Worm (Caenorhabditis elegans) whole organism, late embryonic: Measurements from ENCODE around the gene col-71.

Experiments
- C08G9.2 ChIP-seq: sonication (generic microtip); optimal IDR thresholded peaks from 2 replicates; lab custom pipeline; 2016; ENCODE audit warnings: mild to moderate bottlenecking, missing genetic modification characterization, moderate library complexity, missing compliant biosample characterization
- F13H6.1 ChIP-seq: sonication (generic microtip); optimal IDR thresholded peaks from 2 replicates; lab custom pipeline; 2016; ENCODE audit warnings: missing genetic modification characterization, missing compliant biosample characterization
- K09A11.1 ChIP-seq: sonication (generic microtip); optimal IDR thresholded peaks from 2 replicates; lab custom pipeline; 2017; ENCODE audit warnings: antibody characterized with exemption, mild to moderate bottlenecking, missing genetic modification characterization, missing compliant biosample characterization; ENCODE audit not compliant: insufficient read depth
- Y22D7AL.16 ChIP-seq: sonication (generic microtip); optimal IDR thresholded peaks from 2 replicates; lab custom pipeline; 2016; ENCODE audit warnings: missing genetic modification characterization, missing compliant biosample characterization
- ahr-1 ChIP-seq: sonication (generic microtip); optimal IDR thresholded peaks from 2 replicates; lab custom pipeline; 2016; ENCODE audit warnings: missing genetic modification characterization, missing compliant biosample characterization
- ceh-19 ChIP-seq: fragments of 200-800 bp; sonication (Bioruptor generic); optimal IDR thresholded peaks from 2 replicates; lab custom pipeline; 2018; ENCODE audit warnings: mild to moderate bottlenecking, missing genetic modification characterization, missing compliant biosample characterization
- ceh-22 ChIP-seq: sonication (generic microtip); optimal IDR thresholded peaks from 2 replicates; lab custom pipeline; 2017; ENCODE audit warnings: missing biosample characterization, missing genetic modification characterization
- ceh-24 ChIP-seq: sonication (generic microtip); optimal IDR thresholded peaks from 2 replicates; lab custom pipeline; 2016; ENCODE audit warnings: mild to moderate bottlenecking, missing genetic modification characterization, missing compliant biosample characterization
- ceh-31 ChIP-seq: sonication (generic microtip); optimal IDR thresholded peaks from 2 replicates; lab custom pipeline; 2016; ENCODE audit warnings: missing genetic modification characterization, missing compliant biosample characterization
- ceh-48 ChIP-seq: sonication (generic microtip); optimal IDR thresholded peaks from 2 replicates; lab custom pipeline; 2016; ENCODE audit warnings: missing genetic modification characterization, inconsistent platforms, missing compliant biosample characterization
- ceh-6 ChIP-seq: fragments of 200-800 bp; sonication (Bioruptor generic); optimal IDR thresholded peaks from 2 replicates; lab custom pipeline; 2018; ENCODE audit warnings: mild to moderate bottlenecking, missing genetic modification characterization, missing compliant biosample characterization
- ceh-9 ChIP-seq: sonication (generic microtip); optimal IDR thresholded peaks from 2 replicates; lab custom pipeline; 2016; ENCODE audit warnings: mild to moderate bottlenecking, missing genetic modification characterization, inconsistent platforms, missing compliant biosample characterization
- che-1 ChIP-seq: sonication (generic microtip); optimal IDR thresholded peaks from 2 replicates; lab custom pipeline; 2016; ENCODE audit warnings: mild to moderate bottlenecking, missing genetic modification characterization, missing compliant biosample characterization
- dve-1 ChIP-seq: sonication (generic microtip); optimal IDR thresholded peaks from 2 replicates; lab custom pipeline; 2017; ENCODE audit warnings: antibody characterized with exemption, mild to moderate bottlenecking, missing genetic modification characterization, missing compliant biosample characterization
- elt-4 ChIP-seq: sonication (generic microtip); optimal IDR thresholded peaks from 2 replicates; lab custom pipeline; 2016; ENCODE audit warnings: missing genetic modification characterization, missing compliant biosample characterization
- fax-1 ChIP-seq: sonication (generic microtip); optimal IDR thresholded peaks from 2 replicates; lab custom pipeline; 2016; ENCODE audit warnings: missing genotype, missing genetic modification characterization, missing compliant biosample characterization
- fkh-6 ChIP-seq: sonication (generic microtip); optimal IDR thresholded peaks from 2 replicates; lab custom pipeline; 2016; ENCODE audit warnings: missing genetic modification characterization, missing compliant biosample characterization
- gmeb-2 ChIP-seq: sonication (generic microtip); optimal IDR thresholded peaks from 2 replicates; lab custom pipeline; 2016; ENCODE audit warnings: missing genetic modification characterization, inconsistent platforms, missing compliant biosample characterization
- hlh-13 ChIP-seq: fragments of 200-800 bp; sonication (Bioruptor generic); optimal IDR thresholded peaks from 2 replicates; lab custom pipeline; 2018; ENCODE audit warnings: mild to moderate bottlenecking, missing genetic modification characterization, missing compliant biosample characterization
- hlh-15 ChIP-seq: sonication (generic microtip); optimal IDR thresholded peaks from 2 replicates; lab custom pipeline; 2016; ENCODE audit warnings: missing genetic modification characterization, missing compliant biosample characterization
- hlh-8 ChIP-seq: sonication (generic microtip); optimal IDR thresholded peaks from 2 replicates; lab custom pipeline; 2016; ENCODE audit warnings: missing genotype, missing genetic modification characterization, missing compliant biosample characterization
- lin-11 ChIP-seq: fragments of 200-800 bp; sonication (Bioruptor generic); optimal IDR thresholded peaks from 2 replicates; lab custom pipeline; 2018; ENCODE audit warnings: mild to moderate bottlenecking, missing genetic modification characterization, missing compliant biosample characterization
- madf-2 ChIP-seq: sonication (generic microtip); optimal IDR thresholded peaks from 2 replicates; lab custom pipeline; 2017; ENCODE audit warnings: missing genetic modification characterization, missing compliant biosample characterization
- mec-3 ChIP-seq: sonication (generic microtip); optimal IDR thresholded peaks from 2 replicates; lab custom pipeline; 2016; ENCODE audit warnings: borderline replicate concordance, missing genetic modification characterization, missing compliant biosample characterization
- nhr-11 ChIP-seq: fragments of 150-350 bp; optimal IDR thresholded peaks from 2 replicates; lab custom pipeline; 2014; ENCODE audit warnings: missing biosample characterization, missing genetic modification characterization
- nhr-232 ChIP-seq: sonication (generic microtip); optimal IDR thresholded peaks from 2 replicates; lab custom pipeline; 2016; ENCODE audit warnings: missing genetic modification characterization, missing compliant biosample characterization
- pag-3 ChIP-seq: sonication (generic microtip); optimal IDR thresholded peaks from 2 replicates; lab custom pipeline; 2016; ENCODE audit warnings: missing compliant biosample characterization, missing genetic modification characterization, borderline replicate concordance
- pat-9 ChIP-seq: fragments of 200-800 bp; sonication (Bioruptor generic); optimal IDR thresholded peaks from 2 replicates; lab custom pipeline; 2018; ENCODE audit warnings: mild to moderate bottlenecking, missing genetic modification characterization, moderate library complexity, missing compliant biosample characterization
- pax-1 ChIP-seq: fragments of 150-350 bp; optimal IDR thresholded peaks from 2 replicates; lab custom pipeline; 2014; ENCODE audit warnings: missing biosample characterization, missing genetic modification characterization
- pqm-1 ChIP-seq: sonication (generic microtip); optimal IDR thresholded peaks from 2 replicates; lab custom pipeline; 2016; ENCODE audit warnings: missing genetic modification characterization, missing compliant biosample characterization
- ref-2 ChIP-seq: sonication (generic microtip); optimal IDR thresholded peaks from 2 replicates; lab custom pipeline; 2016; ENCODE audit warnings: missing genetic modification characterization, missing compliant biosample characterization
- rnt-1 ChIP-seq: sonication (generic microtip); optimal IDR thresholded peaks from 2 replicates; lab custom pipeline; 2016; ENCODE audit warnings: missing genetic modification characterization, missing compliant biosample characterization
- sox-2 ChIP-seq: fragments of 200-800 bp; sonication (Bioruptor generic); IDR thresholded peaks from 2 replicates; pipeline ENCODE4 v1.3.6; 2022; ENCODE audit warnings: missing genetic modification reagents, missing genetic modification characterization, missing compliant biosample characterization
- sox-4 ChIP-seq: sonication (generic microtip); optimal IDR thresholded peaks from 2 replicates; lab custom pipeline; 2017; ENCODE audit warnings: mild to moderate bottlenecking, missing genetic modification characterization, inconsistent platforms, missing compliant biosample characterization
- syd-9 ChIP-seq: sonication (generic microtip); optimal IDR thresholded peaks from 2 replicates; lab custom pipeline; 2016; ENCODE audit warnings: mild to moderate bottlenecking, missing genetic modification characterization, moderate library complexity, missing compliant biosample characterization
- tbx-2 ChIP-seq: sonication (generic microtip); optimal IDR thresholded peaks from 2 replicates; lab custom pipeline; 2016; ENCODE audit warnings: missing genetic modification characterization, missing compliant biosample characterization
- tbx-7 ChIP-seq: sonication (generic microtip); optimal IDR thresholded peaks from 2 replicates; lab custom pipeline; 2016; ENCODE audit warnings: missing genotype, missing genetic modification characterization, missing compliant biosample characterization
- ttx-3 ChIP-seq: sonication (generic microtip); optimal IDR thresholded peaks from 2 replicates; lab custom pipeline; 2016; ENCODE audit warnings: missing genetic modification reagents, missing genetic modification characterization, missing compliant biosample characterization
- unc-3 ChIP-seq, 2 experiments: fragments of 200-800 bp in 1 of 2; sonication (Bioruptor generic) in 1 of 2; sonication (generic microtip) in 1 of 2; conservative IDR thresholded peaks in 1 of 2; optimal IDR thresholded peaks in 1 of 2; 2 replicates each; pipeline versions ENCODE4 v1.3.6 to Lab custom; 2016 to 2022; ENCODE audit warnings: missing compliant biosample characterization in 2 of 2, missing genetic modification characterization in 2 of 2, missing genetic modification reagents in 1 of 2
- unc-42 ChIP-seq: sonication (generic microtip); optimal IDR thresholded peaks from 2 replicates; lab custom pipeline; 2016; ENCODE audit warnings: missing genotype, missing genetic modification characterization, missing compliant biosample characterization
- unc-55 ChIP-seq: sonication (generic microtip); optimal IDR thresholded peaks from 2 replicates; lab custom pipeline; 2017; ENCODE audit warnings: missing biosample characterization, missing genetic modification reagents, missing genetic modification characterization
- unc-86 ChIP-seq: sonication (generic microtip); optimal IDR thresholded peaks from 2 replicates; lab custom pipeline; 2016; ENCODE audit warnings: missing genetic modification characterization, missing compliant biosample characterization

The col-71 gene

ce11 chrII:3547282-3547681 lies 44.9 kb upstream of the col-71 start (continued):
- TF ChIP-seq ahr-1 (tag; lab: Kevin White, UChicago) (no peak), fax-1 (no peak), gmeb-2 (no peak), mec-3 (tag; lab: Kevin White, UChicago) (peak; percentile 52), C08G9.2 (peak; percentile 51), ceh-9 (tag; lab: Kevin White, UChicago) (no peak)

ce11 chrII:3546381-3546931 lies 44.1 kb upstream of the col-71 start, which contains the start of gene apd-3:
TSS of gene apd-3 (minus strand) at chrII:3546431.
- TF ChIP-seq tbx-2 (tag; lab: Kevin White, UChicago) (no peak), ceh-22 (tag; lab: Kevin White, UChicago) (no peak), ceh-48 (tag; lab: Kevin White, UChicago) (no peak), ceh-31 (tag; lab: Kevin White, UChicago) (no peak), nhr-232 (no peak), ceh-24 (tag; lab: Kevin White, UChicago) (no peak), ttx-3 (tag; lab: Kevin White, UChicago) (no peak), syd-9 (tag; lab: Kevin White, UChicago) (no peak), nhr-11 (tag; lab: Kevin White, UChicago) (no peak), dve-1 (tag; lab: Kevin White, UChicago) (no peak), che-1 (tag; lab: Kevin White, UChicago) (no peak), hlh-15 (tag; lab: Kevin White, UChicago) (no peak), ceh-6 (GFP tag; lab: Kevin White, UChicago) (no peak), elt-4 (tag; lab: Kevin White, UChicago) (no peak), F13H6.1 (tag; lab: Kevin White, UChicago) (no peak), unc-55 (GFP tag; lab: Kevin White, UChicago) (no peak), Y22D7AL.16 (tag; lab: Kevin White, UChicago) (no peak), ref-2 (tag; lab: Kevin White, UChicago) (no peak), pag-3 (tag; lab: Kevin White, UChicago) (no peak), lin-11 (tag; lab: Kevin White, UChicago) (no peak)
- TF ChIP-seq, all 69 proteins: peak for 0

- TF ChIP-seq madf-2 (tag; lab: Kevin White, UChicago) (no peak), fkh-6 (tag; lab: Kevin White, UChicago) (no peak), pax-1 (tag; lab: Kevin White, UChicago) (no peak), mec-3 (tag; lab: Kevin White, UChicago) (no peak), hlh-15 (tag; lab: Kevin White, UChicago) (no peak), unc-86 (tag; lab: Kevin White, UChicago) (no peak), sox-2 (no peak), unc-55 (GFP tag; lab: Kevin White, UChicago) (no peak), fax-1 (no peak), hlh-8 (tag; lab: Kevin White, UChicago) (no peak), sox-4 (tag; lab: Kevin White, UChicago) (no peak), pqm-1 (tag; lab: Kevin White, UChicago) (no peak), ceh-19 (GFP tag; lab: Kevin White, UChicago) (no peak), pat-9 (tag; lab: Kevin White, UChicago) (no peak)
These were observed 37.8 kb upstream of the col-71 start for ce11 chrII:3540151-3540550.

- TF ChIP-seq K09A11.1: no peak
- no peak for TF ChIP-seq unc-42 (tag; lab: Kevin White, UChicago)
- no peak for TF ChIP-seq ceh-31 (tag; lab: Kevin White, UChicago)
- no peak for TF ChIP-seq fax-1
- TF ChIP-seq hlh-13 (GFP tag; lab: Kevin White, UChicago): no peak
- no peak for TF ChIP-seq rnt-1 (tag; lab: Kevin White, UChicago)
- TF ChIP-seq unc-3 (GFP tag; conservative IDR thresholded peaks at IDR 0.05; lab: Robert Waterston, UW): no peak
- TF ChIP-seq unc-3 (tag; optimal IDR thresholded peaks at IDR 0.05; lab: Kevin White, UChicago): no peak
- no peak for TF ChIP-seq tbx-2 (tag; lab: Kevin White, UChicago)
- no peak for TF ChIP-seq tbx-7
These were observed 25.9 kb upstream of the col-71 start, which contains the start of gene ncs-6 for ce11 chrII:3528256-3528655. TSS of gene ncs-6 (minus strand) at chrII:3528516.
